Fruit fly (Drosophila melanogaster) whole organism, embryonic: ENCODE measurements around the gene shf.

Experiments
- Aef1 ChIP-seq: fragments of 200-800 bp; sonication (Bioruptor generic); IDR thresholded peaks from 3 replicates; pipeline ENCODE4 v1.3.6; 2022; ENCODE audit warnings: missing biosample characterization, missing genetic modification characterization
- BEAF-32 ChIP-seq: fragments of 200-800 bp; sonication (Bioruptor generic); optimal IDR thresholded peaks from 3 replicates; lab custom pipeline; 2017; ENCODE audit warnings: missing biosample characterization, missing genetic modification characterization, mild to moderate bottlenecking, moderate library complexity, missing genetic modification reagents
- BtbVII ChIP-seq: fragments of 200-800 bp; sonication (Bioruptor generic); optimal IDR thresholded peaks from 3 replicates; lab custom pipeline; 2017; ENCODE audit warnings: missing biosample characterization, mild to moderate bottlenecking, missing genetic modification characterization
- CG10654 ChIP-seq: fragments of 200-800 bp; sonication (Bioruptor generic); optimal IDR thresholded peaks from 2 replicates; lab custom pipeline; 2016; ENCODE audit warnings: missing biosample characterization, missing genetic modification characterization
- CG10979 ChIP-seq: fragments of 200-800 bp; sonication (Bioruptor generic); optimal IDR thresholded peaks from 2 replicates; lab custom pipeline; 2018; ENCODE audit warnings: missing biosample characterization, mild to moderate bottlenecking, missing genetic modification characterization, moderate library complexity
- CG14014 ChIP-seq: fragments of 200-800 bp; sonication (Bioruptor generic); IDR thresholded peaks from 2 replicates; pipeline ENCODE4 v1.3.6; 2022; ENCODE audit warnings: missing biosample characterization, missing genetic modification characterization
- CG15073 ChIP-seq: fragments of 200-800 bp; sonication (Bioruptor generic); optimal IDR thresholded peaks from 2 replicates; lab custom pipeline; 2016; ENCODE audit warnings: missing biosample characterization, missing genetic modification characterization
- CG1529 ChIP-seq: fragments of 200-800 bp; sonication (Bioruptor generic); optimal IDR thresholded peaks from 3 replicates; lab custom pipeline; 2018; ENCODE audit warnings: missing biosample characterization, missing genetic modification characterization
- CG15696 ChIP-seq: fragments of 200-800 bp; sonication (Bioruptor generic); optimal IDR thresholded peaks from 2 replicates; lab custom pipeline; 2019; ENCODE audit warnings: missing biosample characterization, mild to moderate bottlenecking, missing genetic modification characterization, moderate library complexity
- CG16863 ChIP-seq: fragments of 200-800 bp; sonication (Bioruptor generic); optimal IDR thresholded peaks from 3 replicates; lab custom pipeline; 2016; ENCODE audit warnings: missing biosample characterization, missing genetic modification characterization
- CG17359 ChIP-seq: fragments of 200-800 bp; sonication (Bioruptor generic); optimal IDR thresholded peaks from 3 replicates; lab custom pipeline; 2018; ENCODE audit warnings: missing biosample characterization, mild to moderate bottlenecking, missing genetic modification characterization, moderate library complexity
- CG17829 ChIP-seq: fragments of 200-800 bp; optimal IDR thresholded peaks from 2 replicates; lab custom pipeline; 2019; ENCODE audit warnings: missing biosample characterization, mild to moderate bottlenecking, missing genetic modification characterization, moderate library complexity
- CG17912 ChIP-seq: fragments of 200-800 bp; sonication (Bioruptor generic); optimal IDR thresholded peaks from 2 replicates; lab custom pipeline; 2018; ENCODE audit warnings: missing biosample characterization, mild to moderate bottlenecking, missing genetic modification characterization
- CG2889 ChIP-seq: fragments of 200-800 bp; sonication (Bioruptor generic); IDR thresholded peaks from 3 replicates; pipeline ENCODE4 v1.3.6; 2022; ENCODE audit warnings: missing biosample characterization, missing genetic modification characterization
- CG3281 ChIP-seq: fragments of 200-800 bp; sonication (Bioruptor generic); optimal IDR thresholded peaks from 3 replicates; lab custom pipeline; 2017; ENCODE audit warnings: missing biosample characterization, mild to moderate bottlenecking, missing genetic modification characterization
- CG3407 ChIP-seq: fragments of 200-800 bp; sonication (Bioruptor generic); optimal IDR thresholded peaks from 2 replicates; lab custom pipeline; 2018; ENCODE audit warnings: missing biosample characterization, mild to moderate bottlenecking, missing genetic modification characterization
- CG34224 ChIP-seq: fragments of 200-800 bp; sonication (Bioruptor generic); IDR thresholded peaks from 3 replicates; pipeline ENCODE4 v1.3.6; 2022; ENCODE audit warnings: missing biosample characterization, missing genetic modification characterization; ENCODE audit not compliant: partially characterized antibody
- CG3847 ChIP-seq: fragments of 200-800 bp; sonication (Bioruptor generic); IDR thresholded peaks from 2 replicates; pipeline ENCODE4 v1.3.6; 2022; ENCODE audit warnings: missing biosample characterization, missing genetic modification characterization
- CG3995 ChIP-seq: fragments of 200-800 bp; sonication (Bioruptor generic); optimal IDR thresholded peaks from 3 replicates; lab custom pipeline; 2016; ENCODE audit warnings: missing biosample characterization, missing genetic modification characterization
- CG5180 ChIP-seq: fragments of 200-800 bp; sonication (Bioruptor generic); optimal IDR thresholded peaks from 3 replicates; lab custom pipeline; 2017; ENCODE audit warnings: missing biosample characterization, missing genetic modification characterization, mild to moderate bottlenecking, moderate library complexity, missing genetic modification reagents
- CG6175 ChIP-seq: fragments of 200-800 bp; sonication (Bioruptor generic); IDR thresholded peaks from 3 replicates; pipeline ENCODE4 v1.3.6; 2022; ENCODE audit warnings: missing biosample characterization, missing genetic modification characterization
- CG6654 ChIP-seq: fragments of 200-800 bp; sonication (Bioruptor generic); optimal IDR thresholded peaks from 2 replicates; lab custom pipeline; 2017; ENCODE audit warnings: missing biosample characterization, mild to moderate bottlenecking, missing genetic modification characterization
- CG6813 ChIP-seq: fragments of 200-800 bp; sonication (Bioruptor generic); optimal IDR thresholded peaks from 2 replicates; lab custom pipeline; 2017; ENCODE audit warnings: missing biosample characterization, missing genetic modification characterization, mild to moderate bottlenecking, moderate library complexity, missing genetic modification reagents
- CG8089 ChIP-seq: fragments of 200-800 bp; sonication (Bioruptor generic); optimal IDR thresholded peaks from 3 replicates; lab custom pipeline; 2016; ENCODE audit warnings: missing biosample characterization, missing genetic modification characterization
- Dad ChIP-seq: fragments of 200-800 bp; sonication (Bioruptor generic); optimal IDR thresholded peaks from 3 replicates; lab custom pipeline; 2016; ENCODE audit warnings: missing biosample characterization, missing genetic modification characterization
- Eip74EF ChIP-seq, 2 experiments: fragments of 200-800 bp in 1 of 2; fragments of >200 bp in 1 of 2; sonication (Bioruptor generic) in 1 of 2; optimal IDR thresholded peaks; 2 replicates each; lab custom pipeline; 2017 to 2019; ENCODE audit warnings: missing biosample characterization in 2 of 2, missing genetic modification characterization in 2 of 2, mild to moderate bottlenecking in 1 of 2, moderate library complexity in 1 of 2
- Fer3 ChIP-seq: fragments of 200-800 bp; sonication (Bioruptor generic); optimal IDR thresholded peaks from 2 replicates; lab custom pipeline; 2018; ENCODE audit warnings: missing biosample characterization, mild to moderate bottlenecking, missing genetic modification characterization, moderate library complexity
- HLH3B ChIP-seq: fragments of 200-800 bp; sonication (Bioruptor generic); IDR thresholded peaks from 2 replicates; pipeline ENCODE4 v1.3.6; 2022; ENCODE audit warnings: missing biosample characterization, missing genetic modification characterization
- Hr3 ChIP-seq: fragments of 200-800 bp; sonication (Bioruptor generic); optimal IDR thresholded peaks from 3 replicates; lab custom pipeline; 2016; ENCODE audit warnings: missing biosample characterization, missing genetic modification characterization
- Hr78 ChIP-seq, 2 experiments: fragments of 200-800 bp in 1 of 2; fragments of >200 bp in 1 of 2; sonication (Bioruptor generic) in 1 of 2; optimal IDR thresholded peaks; 2 replicates each; lab custom pipeline; 2017 to 2019; ENCODE audit warnings: missing biosample characterization in 2 of 2, missing genetic modification characterization in 2 of 2, mild to moderate bottlenecking in 1 of 2, moderate library complexity in 1 of 2
- NC2β ChIP-seq: fragments of 200-800 bp; sonication (Bioruptor generic); optimal IDR thresholded peaks from 2 replicates; lab custom pipeline; 2016; ENCODE audit warnings: missing biosample characterization, missing genetic modification characterization
- NFAT ChIP-seq: fragments of 200-800 bp; sonication (Bioruptor generic); IDR thresholded peaks from 2 replicates; pipeline ENCODE4 v1.3.6; 2022; ENCODE audit warnings: missing biosample characterization, missing genetic modification characterization
- Nf-YA ChIP-seq: fragments of 200-800 bp; sonication (Bioruptor generic); IDR thresholded peaks from 2 replicates; pipeline ENCODE4 v1.3.6; 2022; ENCODE audit warnings: missing biosample characterization, missing genetic modification characterization
- Optix ChIP-seq: fragments of 200-800 bp; sonication (Bioruptor generic); IDR thresholded peaks from 3 replicates; pipeline ENCODE4 v1.3.6; 2022; ENCODE audit warnings: missing biosample characterization, missing genetic modification characterization
- Sox102F ChIP-seq: fragments of 200-800 bp; sonication (Bioruptor generic); optimal IDR thresholded peaks from 2 replicates; lab custom pipeline; 2018; ENCODE audit warnings: missing biosample characterization, mild to moderate bottlenecking, missing genetic modification characterization, moderate library complexity
- amos ChIP-seq: fragments of 200-800 bp; sonication (Bioruptor generic); IDR thresholded peaks from 2 replicates; pipeline ENCODE4 v1.3.6; 2022; ENCODE audit warnings: missing biosample characterization, missing genetic modification characterization; ENCODE audit not compliant: partially characterized antibody
- chn ChIP-seq: fragments of 200-800 bp; sonication (Bioruptor generic); optimal IDR thresholded peaks from 2 replicates; lab custom pipeline; 2016; ENCODE audit warnings: missing biosample characterization, missing genetic modification characterization
- ewg ChIP-seq: fragments of 200-800 bp; sonication (Bioruptor generic); optimal IDR thresholded peaks from 3 replicates; lab custom pipeline; 2017; ENCODE audit warnings: mild to moderate bottlenecking, missing biosample characterization, missing genetic modification reagents, missing genetic modification characterization
- exex ChIP-seq: fragments of 200-800 bp; sonication (Bioruptor generic); optimal IDR thresholded peaks from 4 replicates; lab custom pipeline; 2018; ENCODE audit warnings: missing biosample characterization, mild to moderate bottlenecking, missing genetic modification characterization, moderate library complexity
- fru ChIP-seq: fragments of >200 bp; optimal IDR thresholded peaks from 2 replicates; lab custom pipeline; 2017
- grn ChIP-seq: fragments of 200-800 bp; sonication (Bioruptor generic); optimal IDR thresholded peaks from 3 replicates; lab custom pipeline; 2017; ENCODE audit warnings: missing biosample characterization, missing genetic modification characterization
- gsb ChIP-seq: fragments of 200-800 bp; sonication (Bioruptor generic); IDR thresholded peaks from 2 replicates; pipeline ENCODE4 v1.3.6; 2022; ENCODE audit warnings: missing biosample characterization, missing genetic modification characterization
- kah ChIP-seq: fragments of 200-800 bp; sonication (Bioruptor generic); optimal IDR thresholded peaks from 2 replicates; lab custom pipeline; 2018; ENCODE audit warnings: missing biosample characterization, mild to moderate bottlenecking, missing genetic modification characterization
- odd ChIP-seq: fragments of 200-800 bp; sonication (Bioruptor generic); optimal IDR thresholded peaks from 2 replicates; lab custom pipeline; 2017; ENCODE audit warnings: missing biosample characterization, mild to moderate bottlenecking, missing genetic modification characterization
- prd ChIP-seq, 3 experiments: fragments of >200 bp in 2 of 3; fragments of 200-800 bp in 1 of 3; sonication (Bioruptor generic) in 1 of 3; optimal IDR thresholded peaks in 2 of 3; IDR thresholded peaks in 1 of 3; 2 replicates in 2 of 3; 3 replicates in 1 of 3; pipeline versions ENCODE4 v1.3.6 to Lab custom; 2017 to 2022; ENCODE audit warnings: missing biosample characterization in 1 of 3, missing genetic modification characterization in 1 of 3
- schlank ChIP-seq: fragments of 200-800 bp; sonication (Bioruptor generic); optimal IDR thresholded peaks from 2 replicates; lab custom pipeline; 2018; ENCODE audit warnings: missing biosample characterization, mild to moderate bottlenecking, missing genetic modification characterization
- scrt ChIP-seq: fragments of 200-800 bp; sonication (Bioruptor generic); optimal IDR thresholded peaks from 2 replicates; lab custom pipeline; 2018; ENCODE audit warnings: missing biosample characterization, mild to moderate bottlenecking, missing genetic modification characterization, moderate library complexity
- slbo ChIP-seq: fragments of 200-800 bp; sonication (Bioruptor generic); IDR thresholded peaks from 2 replicates; pipeline ENCODE4 v1.3.6; 2022; ENCODE audit warnings: missing biosample characterization, missing genetic modification characterization
- unpg ChIP-seq: fragments of 200-800 bp; sonication (Bioruptor generic); optimal IDR thresholded peaks from 3 replicates; lab custom pipeline; 2018; ENCODE audit warnings: missing biosample characterization, mild to moderate bottlenecking, missing genetic modification characterization, moderate library complexity

Gene shf

dm6 chrX:6744088-6744487 is 35.4 kb downstream of the shf start, which contains the start of gene RpL17 (continued):
- TF ChIP-seq CG6813 (GFP tag; lab: Kevin White, UChicago) (peak; percentile 91), CG5180 (GFP tag; lab: Kevin White, UChicago) (peak; percentile 61), CG1529 (GFP tag; lab: Kevin White, UChicago) (peak; percentile 81), Fer3 (peak; percentile 77), Hr3 (peak; percentile 36), CG2889 (GFP tag; lab: Robert Waterston, UW) (peak; percentile 50; the same call in 1 of the 3 replicates), Eip74EF (GFP tag; optimal IDR thresholded peaks at IDR 0.05; lab: Kevin White, UChicago) (peak in 1 of 2 experiments; percentile 79), CG34224 (GFP tag; lab: Robert Waterston, UW) (no peak), CG17912 (GFP tag; lab: Kevin White, UChicago) (peak; percentile 95), Aef1 (GFP tag; lab: Robert Waterston, UW) (peak; percentile 83), CG6175 (GFP tag; lab: Robert Waterston, UW) (peak; percentile 81; the same call in 2 of the 3 replicates), CG15073 (GFP tag; lab: Kevin White, UChicago) (no peak), grn (GFP tag; lab: Kevin White, UChicago) (peak; percentile 68), amos (GFP tag; lab: Robert Waterston, UW) (peak; percentile 54; the same call in 1 of the 2 replicates), unpg (peak; percentile 83), scrt (peak; percentile 71), Sox102F (GFP tag; lab: Kevin White, UChicago) (peak; percentile 55), BEAF-32 (GFP tag; lab: Kevin White, UChicago) (peak; percentile 55), ewg (peak; percentile 76), CG16863 (GFP tag; lab: Kevin White, UChicago) (peak; percentile 72), CG10654 (GFP tag; lab: Kevin White, UChicago) (peak; percentile 74), CG15696 (tag; lab: Kevin White, UChicago) (peak; percentile 27), Nf-YA (GFP tag; lab: Robert Waterston, UW) (peak; percentile 78), prd (optimal IDR thresholded peaks at IDR 0.05; lab: Kevin White, UChicago) (no peak), prd (GFP tag; IDR thresholded peaks at IDR 0.05; lab: Robert Waterston, UW) (peak; percentile 65), Dad (GFP tag; lab: Kevin White, UChicago) (peak; percentile 88), CG17829 (tag; lab: Kevin White, UChicago) (peak; percentile 10), CG3847 (peak; percentile 92), exex (peak; percentile 42), CG3281 (GFP tag; lab: Kevin White, UChicago) (peak; percentile 82), BtbVII (GFP tag; lab: Kevin White, UChicago) (peak; percentile 87), CG8089 (peak; percentile 75), NFAT (GFP tag; lab: Robert Waterston, UW) (peak; percentile 83), NC2β (GFP tag; lab: Kevin White, UChicago) (peak; percentile 98), gsb (GFP tag; lab: Robert Waterston, UW) (peak; percentile 68), CG17359 (tag; lab: Kevin White, UChicago) (peak; percentile 67), chn (peak; percentile 75), schlank (tag; lab: Kevin White, UChicago) (peak; percentile 90), slbo (peak; percentile 85), CG3995 (peak; percentile 47), CG14014 (GFP tag; lab: Robert Waterston, UW) (peak; percentile 81), CG3407 (GFP tag; lab: Kevin White, UChicago) (peak; percentile 88), Optix (GFP tag; lab: Robert Waterston, UW) (peak; percentile 86), CG6654 (GFP tag; lab: Kevin White, UChicago) (peak; percentile 43), CG10979 (tag; lab: Kevin White, UChicago) (peak; percentile 61), odd (GFP tag; lab: Kevin White, UChicago) (peak; percentile 90), fru (lab: Kevin White, UChicago) (no peak), HLH3B (GFP tag; lab: Robert Waterston, UW) (peak; percentile 70), Hr78 (GFP tag; optimal IDR thresholded peaks at IDR 0.05; lab: Kevin White, UChicago) (peak in 1 of 2 experiments; percentile 45), kah (GFP tag; lab: Kevin White, UChicago) (peak; percentile 52)
